Worm (Caenorhabditis elegans): ENCODE results near the gene uaf-2.
"Not testable (repeated sequence)": the region's sequence is repeated elsewhere in the genome, so short reads cannot be mapped to it uniquely, and the experiment has no call there.

- TF ChIP-seq unc-39, lsy-2, dmd-4, mdl-1, snpc-4 (tag; optimal IDR thresholded peaks at IDR 0.05): not testable (repeated sequence)
These were observed 47.2 kb upstream of the uaf-2 start, which contains the start of gene skr-8 for ce11 chrIV:17165734-17166133.
